Worm (Caenorhabditis elegans) whole organism, L2 larva: ENCODE measurements around the gene lido-16.

Source experiments
- ama-1 ChIP-seq: fragments of 150-350 bp; optimal IDR thresholded peaks from 2 replicates; lab custom pipeline; 2018; ENCODE audit warnings: inconsistent platforms
- blmp-1 ChIP-seq: sonication (generic microtip); optimal IDR thresholded peaks from 2 replicates; lab custom pipeline; 2017; ENCODE audit warnings: missing genetic modification characterization, mild to moderate bottlenecking, missing compliant biosample characterization, antibody characterized with exemption, moderate library complexity; ENCODE audit not compliant: insufficient read depth
- egl-27 ChIP-seq: sonication (generic microtip); optimal IDR thresholded peaks from 3 replicates; lab custom pipeline; 2017; ENCODE audit warnings: missing biosample characterization, missing genetic modification reagents, missing genetic modification characterization
- elt-1 ChIP-seq: fragments of 150-350 bp; optimal IDR thresholded peaks from 2 replicates; lab custom pipeline; 2014; ENCODE audit warnings: missing biosample characterization, missing genetic modification characterization
- mdl-1 ChIP-seq, 2 experiments: fragments of 150-350 bp in 1 of 2; sonication (generic microtip) in 1 of 2; optimal IDR thresholded peaks; 2 replicates each; lab custom pipeline; 2017; ENCODE audit warnings: missing biosample characterization in 2 of 2, missing genetic modification characterization in 2 of 2
- nhr-21 ChIP-seq: fragments of 150-350 bp; optimal IDR thresholded peaks from 2 replicates; lab custom pipeline; 2014; ENCODE audit warnings: missing biosample characterization, missing genetic modification characterization
- snpc-4 ChIP-seq: fragments of 150-350 bp; optimal IDR thresholded peaks from 2 replicates; lab custom pipeline; 2014; ENCODE audit warnings: missing biosample characterization, missing genetic modification characterization
- ztf-11 ChIP-seq: sonication (generic microtip); optimal IDR thresholded peaks from 2 replicates; lab custom pipeline; 2017; ENCODE audit warnings: missing biosample characterization, missing genetic modification characterization

- no peak for TF ChIP-seq egl-27 (tag; lab: Kevin White, UChicago)
- TF ChIP-seq ztf-11 = no peak
- no peak for TF ChIP-seq snpc-4 (tag; lab: Kevin White, UChicago)
- no peak for TF ChIP-seq ama-1
- TF ChIP-seq nhr-21 (tag; lab: Kevin White, UChicago) = no peak
- TF ChIP-seq blmp-1 (tag; lab: Kevin White, UChicago) = no peak
- TF ChIP-seq mdl-1 (tag; optimal IDR thresholded peaks at IDR 0.05; lab: Kevin White, UChicago) = no peak
- TF ChIP-seq elt-1 = no peak
Measured at ce11 chrII:6523940-6524339, 39.2 kb upstream of the lido-16 start.
